Worm (Caenorhabditis elegans) whole organism, midembryonic: ENCODE results near the gene mtch-1.

Experiments used
- T22C8.4 ChIP-seq: fragments of 200-800 bp; sonication (Bioruptor generic); IDR thresholded peaks from 2 replicates; pipeline ENCODE4 v1.3.6; 2022; ENCODE audit warnings: missing genetic modification characterization, missing compliant biosample characterization
- tab-1 ChIP-seq: fragments of 200-800 bp; sonication (Bioruptor generic); IDR thresholded peaks from 2 replicates; pipeline ENCODE4 v1.3.6; 2022; ENCODE audit warnings: missing genetic modification characterization, missing compliant biosample characterization
- ztf-23 ChIP-seq: fragments of 200-800 bp; sonication (Bioruptor generic); IDR thresholded peaks from 2 replicates; pipeline ENCODE4 v1.3.6; 2022; ENCODE audit warnings: missing genetic modification reagents, missing genetic modification characterization, missing compliant biosample characterization
- ztf-29 ChIP-seq: fragments of 200-800 bp; sonication (Bioruptor generic); IDR thresholded peaks from 2 replicates; pipeline ENCODE4 v1.3.6; 2022; ENCODE audit warnings: missing genetic modification reagents, missing genetic modification characterization, missing compliant biosample characterization

- TF ChIP-seq ztf-23 (GFP tag; lab: Robert Waterston, UW) = no peak
- TF ChIP-seq tab-1 = no peak
- TF ChIP-seq ztf-29 (GFP tag; lab: Robert Waterston, UW) = no peak
- TF ChIP-seq T22C8.4 (GFP tag; lab: Robert Waterston, UW) = no peak
Observed at ce11 chrII:7331224-7331623, 42.7 kb downstream of the mtch-1 start, which contains the start of gene npax-1.
